Fruit fly (Drosophila melanogaster) whole organism, wandering third instar larva: ENCODE data around the gene CG4151.

Experiments used
- CG32264 ChIP-seq: fragments of 200-800 bp; sonication (Bioruptor generic); optimal IDR thresholded peaks from 2 replicates; lab custom pipeline; 2016; ENCODE audit warnings: missing biosample characterization, missing genetic modification characterization
- CrebA ChIP-seq: fragments of 200-800 bp; sonication (Bioruptor generic); optimal IDR thresholded peaks from 2 replicates; lab custom pipeline; 2016; ENCODE audit warnings: missing biosample characterization, mild to moderate bottlenecking, missing genetic modification characterization, borderline replicate concordance
- Hr83 ChIP-seq: fragments of 200-300 bp; sonication (Bioruptor generic); optimal IDR thresholded peaks from 2 replicates; lab custom pipeline; 2016; ENCODE audit warnings: missing biosample characterization, mild to moderate bottlenecking, missing genetic modification characterization, moderate library complexity; ENCODE audit not compliant: poor library complexity, severe bottlenecking
- psq ChIP-seq: fragments of 200-800 bp; sonication (Bioruptor generic); optimal IDR thresholded peaks from 3 replicates; lab custom pipeline; 2017; ENCODE audit warnings: missing biosample characterization, mild to moderate bottlenecking, missing genetic modification characterization, moderate library complexity

- TF ChIP-seq CrebA (GFP tag; lab: Kevin White, UChicago), result no peak
- TF ChIP-seq CG32264 (GFP tag; lab: Kevin White, UChicago), result no peak
- TF ChIP-seq psq (GFP tag; lab: Kevin White, UChicago), result no peak
- no peak for TF ChIP-seq Hr83
Observed at dm6 chrX:5485903-5486302, 15.4 kb upstream of the CG4151 start.
